Fruit fly (Drosophila melanogaster) whole organism, embryonic: ENCODE results near the gene Ak3.

ENCODE experiments used
- Aef1 ChIP-seq: fragments of 200-800 bp; sonication (Bioruptor generic); IDR thresholded peaks from 3 replicates; pipeline ENCODE4 v1.3.6; 2022; ENCODE audit warnings: missing biosample characterization, missing genetic modification characterization
- Atf-2 ChIP-seq: fragments of 200-800 bp; sonication (Bioruptor generic); optimal IDR thresholded peaks from 2 replicates; lab custom pipeline; 2016; ENCODE audit warnings: missing biosample characterization, missing genetic modification characterization
- CG10147 ChIP-seq: fragments of 200-800 bp; sonication (Bioruptor generic); optimal IDR thresholded peaks from 2 replicates; lab custom pipeline; 2019; ENCODE audit warnings: missing biosample characterization, mild to moderate bottlenecking, missing genetic modification characterization, moderate library complexity
- CG11093 ChIP-seq: fragments of 200-800 bp; sonication (Bioruptor generic); IDR thresholded peaks from 3 replicates; pipeline ENCODE4 v1.3.6; 2022; ENCODE audit warnings: missing biosample characterization, missing genetic modification characterization
- CG11696 ChIP-seq: fragments of 200-800 bp; sonication (Bioruptor generic); IDR thresholded peaks from 2 replicates; pipeline ENCODE4 v1.3.6; 2022; ENCODE audit warnings: missing biosample characterization, missing genetic modification characterization
- CG13424 ChIP-seq: fragments of 200-800 bp; sonication (Bioruptor generic); optimal IDR thresholded peaks from 2 replicates; lab custom pipeline; 2019; ENCODE audit warnings: missing biosample characterization, mild to moderate bottlenecking, missing genetic modification characterization, moderate library complexity
- CG13624 ChIP-seq: fragments of 200-800 bp; sonication (Bioruptor generic); optimal IDR thresholded peaks from 2 replicates; lab custom pipeline; 2016; ENCODE audit warnings: missing biosample characterization, missing genetic modification characterization
- CG14710 ChIP-seq: fragments of 200-800 bp; sonication (Bioruptor generic); optimal IDR thresholded peaks from 3 replicates; lab custom pipeline; 2019; ENCODE audit warnings: missing biosample characterization, mild to moderate bottlenecking, missing genetic modification characterization, moderate library complexity
- CG17912 ChIP-seq: fragments of 200-800 bp; sonication (Bioruptor generic); optimal IDR thresholded peaks from 2 replicates; lab custom pipeline; 2018; ENCODE audit warnings: missing biosample characterization, mild to moderate bottlenecking, missing genetic modification characterization
- CG18619 ChIP-seq: fragments of 200-800 bp; sonication (Bioruptor generic); optimal IDR thresholded peaks from 3 replicates; lab custom pipeline; 2017; ENCODE audit warnings: missing biosample characterization, mild to moderate bottlenecking, missing genetic modification characterization
- CG2129 ChIP-seq: fragments of 200-800 bp; sonication (Bioruptor generic); IDR thresholded peaks from 2 replicates; pipeline ENCODE4 v1.3.6; 2022; ENCODE audit warnings: missing biosample characterization, missing genetic modification characterization; ENCODE audit not compliant: partially characterized antibody
- CG2199 ChIP-seq: fragments of 200-800 bp; sonication (Bioruptor generic); IDR thresholded peaks from 3 replicates; pipeline ENCODE4 v1.3.6; 2022; ENCODE audit warnings: missing biosample characterization, missing genetic modification characterization
- CG30403 ChIP-seq: fragments of 200-800 bp; sonication (Bioruptor generic); optimal IDR thresholded peaks from 3 replicates; lab custom pipeline; 2016; ENCODE audit warnings: missing biosample characterization, missing genetic modification characterization
- CG30431 ChIP-seq: fragments of 200-800 bp; sonication (Bioruptor generic); optimal IDR thresholded peaks from 2 replicates; lab custom pipeline; 2017; ENCODE audit warnings: missing biosample characterization, missing genetic modification characterization
- CG42726 ChIP-seq: fragments of 200-800 bp; sonication (Bioruptor generic); IDR thresholded peaks from 2 replicates; pipeline ENCODE4 v1.3.6; 2022; ENCODE audit warnings: missing biosample characterization, missing genetic modification characterization; ENCODE audit not compliant: partially characterized antibody
- CG4854 ChIP-seq: fragments of 200-800 bp; sonication (Bioruptor generic); optimal IDR thresholded peaks from 2 replicates; lab custom pipeline; 2016; ENCODE audit warnings: missing biosample characterization, missing genetic modification characterization, inconsistent platforms
- CG6254 ChIP-seq: fragments of 200-800 bp; sonication (Bioruptor generic); optimal IDR thresholded peaks from 3 replicates; lab custom pipeline; 2017; ENCODE audit warnings: mild to moderate bottlenecking, missing biosample characterization, missing genetic modification reagents, missing genetic modification characterization
- CG6272 ChIP-seq: fragments of 200-800 bp; sonication (Bioruptor generic); IDR thresholded peaks from 2 replicates; pipeline ENCODE4 v1.3.6; 2022; ENCODE audit warnings: missing biosample characterization, missing genetic modification characterization
- CG6791 ChIP-seq: fragments of 200-800 bp; sonication (Bioruptor generic); IDR thresholded peaks from 3 replicates; pipeline ENCODE4 v1.3.6; 2022; ENCODE audit warnings: missing biosample characterization, missing genetic modification characterization; ENCODE audit not compliant: partially characterized antibody
- CG7556 ChIP-seq: fragments of 200-800 bp; sonication (Bioruptor generic); optimal IDR thresholded peaks from 2 replicates; lab custom pipeline; 2017; ENCODE audit warnings: missing biosample characterization, mild to moderate bottlenecking, missing genetic modification characterization
- CG7786 ChIP-seq: fragments of 200-800 bp; sonication (Bioruptor generic); optimal IDR thresholded peaks from 2 replicates; lab custom pipeline; 2016; ENCODE audit warnings: missing biosample characterization, missing genetic modification characterization
- CG9727 ChIP-seq: fragments of 200-800 bp; sonication (Bioruptor generic); optimal IDR thresholded peaks from 3 replicates; lab custom pipeline; 2017; ENCODE audit warnings: missing biosample characterization, mild to moderate bottlenecking, missing genetic modification characterization
- Dbx ChIP-seq: fragments of 200-800 bp; sonication (Bioruptor generic); IDR thresholded peaks from 3 replicates; pipeline ENCODE4 v1.3.6; 2022; ENCODE audit warnings: missing biosample characterization, missing genetic modification characterization
- Dip3 ChIP-seq: fragments of 200-800 bp; sonication (Bioruptor generic); optimal IDR thresholded peaks from 3 replicates; lab custom pipeline; 2016; ENCODE audit warnings: missing biosample characterization, missing genetic modification characterization
- Doc2 ChIP-seq: fragments of 200-800 bp; sonication (Bioruptor generic); IDR thresholded peaks from 2 replicates; pipeline ENCODE4 v1.3.6; 2022; ENCODE audit warnings: missing biosample characterization, missing genetic modification characterization
- ERR ChIP-seq: fragments of 200-800 bp; sonication (Bioruptor generic); optimal IDR thresholded peaks from 2 replicates; lab custom pipeline; 2016; ENCODE audit warnings: missing biosample characterization, missing genetic modification characterization
- Ets97D ChIP-seq: fragments of 200-800 bp; sonication (Bioruptor generic); optimal IDR thresholded peaks from 3 replicates; lab custom pipeline; 2016; ENCODE audit warnings: missing biosample characterization, missing genetic modification characterization
- Kr ChIP-seq: fragments of 200-800 bp; sonication (Bioruptor generic); optimal IDR thresholded peaks from 2 replicates; lab custom pipeline; 2017; ENCODE audit warnings: missing biosample characterization, mild to moderate bottlenecking, missing genetic modification characterization
- Lhr ChIP-seq: fragments of 200-800 bp; sonication (Bioruptor generic); optimal IDR thresholded peaks from 3 replicates; lab custom pipeline; 2017; ENCODE audit warnings: mild to moderate bottlenecking, missing biosample characterization, missing genetic modification reagents, missing genetic modification characterization
- MBD-R2 ChIP-seq: fragments of 200-800 bp; sonication (Bioruptor generic); IDR thresholded peaks from 2 replicates; pipeline ENCODE4 v1.3.6; 2022; ENCODE audit warnings: missing biosample characterization, missing genetic modification characterization
- Myb ChIP-seq: fragments of 200-800 bp; sonication (Bioruptor generic); optimal IDR thresholded peaks from 2 replicates; lab custom pipeline; 2016; ENCODE audit warnings: missing biosample characterization, missing genetic modification characterization
- Rx ChIP-seq: fragments of 200-800 bp; sonication (Bioruptor generic); IDR thresholded peaks from 2 replicates; pipeline ENCODE4 v1.3.6; 2022; ENCODE audit warnings: missing biosample characterization, missing genetic modification characterization
- abd-A ChIP-seq: fragments of 200-800 bp; sonication (Bioruptor generic); optimal IDR thresholded peaks from 3 replicates; lab custom pipeline; 2019; ENCODE audit warnings: missing biosample characterization, mild to moderate bottlenecking, missing genetic modification characterization, moderate library complexity
- ac ChIP-seq: fragments of 200-800 bp; sonication (Bioruptor generic); optimal IDR thresholded peaks from 3 replicates; lab custom pipeline; 2017; ENCODE audit warnings: missing biosample characterization, mild to moderate bottlenecking, missing genetic modification characterization
- bbx ChIP-seq: fragments of 200-800 bp; sonication (Bioruptor generic); IDR thresholded peaks from 2 replicates; pipeline ENCODE4 v1.3.6; 2022; ENCODE audit warnings: missing biosample characterization, missing genetic modification characterization; ENCODE audit not compliant: partially characterized antibody
- bcd ChIP-seq: fragments of 200-800 bp; sonication (Bioruptor generic); optimal IDR thresholded peaks from 2 replicates; lab custom pipeline; 2017; ENCODE audit warnings: missing biosample characterization, mild to moderate bottlenecking, missing genetic modification characterization
- crc ChIP-seq: fragments of 200-800 bp; sonication (Bioruptor generic); optimal IDR thresholded peaks from 2 replicates; lab custom pipeline; 2016; ENCODE audit warnings: missing biosample characterization, missing genetic modification characterization
- danr ChIP-seq: fragments of 200-800 bp; sonication (Bioruptor generic); IDR thresholded peaks from 2 replicates; pipeline ENCODE4 v1.3.6; 2022; ENCODE audit warnings: missing biosample characterization, missing genetic modification characterization
- dati ChIP-seq: fragments of 200-800 bp; sonication (Bioruptor generic); IDR thresholded peaks from 2 replicates; pipeline ENCODE4 v1.3.6; 2022; ENCODE audit warnings: missing biosample characterization, missing genetic modification characterization
- fd102C ChIP-seq: fragments of 200-800 bp; sonication (Bioruptor generic); optimal IDR thresholded peaks from 2 replicates; lab custom pipeline; 2018; ENCODE audit warnings: missing biosample characterization, mild to moderate bottlenecking, missing genetic modification characterization, moderate library complexity
- fru ChIP-seq: fragments of >200 bp; optimal IDR thresholded peaks from 2 replicates; lab custom pipeline; 2017
- ftz-f1 ChIP-seq: fragments of 200-800 bp; sonication (Bioruptor generic); optimal IDR thresholded peaks from 2 replicates; lab custom pipeline; 2016; ENCODE audit warnings: missing biosample characterization, missing genetic modification characterization
- grau ChIP-seq: fragments of 200-800 bp; optimal IDR thresholded peaks from 3 replicates; lab custom pipeline; 2019; ENCODE audit warnings: missing biosample characterization, mild to moderate bottlenecking, missing genetic modification characterization, moderate library complexity
- hbn ChIP-seq: fragments of 200-800 bp; sonication (Bioruptor generic); IDR thresholded peaks from 2 replicates; pipeline ENCODE4 v1.3.6; 2022; ENCODE audit warnings: missing biosample characterization, missing genetic modification characterization; ENCODE audit not compliant: partially characterized antibody
- hth ChIP-seq: fragments of >200 bp; optimal IDR thresholded peaks from 2 replicates; lab custom pipeline; 2017; ENCODE audit warnings: inconsistent platforms
- nau ChIP-seq: fragments of 200-800 bp; sonication (Bioruptor generic); optimal IDR thresholded peaks from 3 replicates; lab custom pipeline; 2017; ENCODE audit warnings: missing biosample characterization, mild to moderate bottlenecking, missing genetic modification characterization, missing genetic modification reagents
- nerfin-1 ChIP-seq: fragments of 200-800 bp; sonication (Bioruptor generic); optimal IDR thresholded peaks from 3 replicates; lab custom pipeline; 2019; ENCODE audit warnings: missing biosample characterization, mild to moderate bottlenecking, missing genetic modification characterization, moderate library complexity
- toy ChIP-seq: fragments of 200-800 bp; sonication (Bioruptor generic); IDR thresholded peaks from 2 replicates; pipeline ENCODE4 v1.3.6; 2022; ENCODE audit warnings: missing biosample characterization, missing genetic modification characterization
- ttk ChIP-seq: fragments of 200-800 bp; sonication (Bioruptor generic); IDR thresholded peaks from 2 replicates; pipeline ENCODE4 v2.1.2; 2022; ENCODE audit warnings: missing biosample characterization, missing genetic modification characterization
- usp ChIP-seq: fragments of >200 bp; optimal IDR thresholded peaks from 2 replicates; lab custom pipeline; 2017; ENCODE audit warnings: missing biosample characterization, missing genetic modification characterization
- zf30C ChIP-seq: fragments of 200-800 bp; sonication (Bioruptor generic); optimal IDR thresholded peaks from 3 replicates; lab custom pipeline; 2018; ENCODE audit warnings: missing biosample characterization, mild to moderate bottlenecking, missing genetic modification characterization

Gene Ak3

DNA sequence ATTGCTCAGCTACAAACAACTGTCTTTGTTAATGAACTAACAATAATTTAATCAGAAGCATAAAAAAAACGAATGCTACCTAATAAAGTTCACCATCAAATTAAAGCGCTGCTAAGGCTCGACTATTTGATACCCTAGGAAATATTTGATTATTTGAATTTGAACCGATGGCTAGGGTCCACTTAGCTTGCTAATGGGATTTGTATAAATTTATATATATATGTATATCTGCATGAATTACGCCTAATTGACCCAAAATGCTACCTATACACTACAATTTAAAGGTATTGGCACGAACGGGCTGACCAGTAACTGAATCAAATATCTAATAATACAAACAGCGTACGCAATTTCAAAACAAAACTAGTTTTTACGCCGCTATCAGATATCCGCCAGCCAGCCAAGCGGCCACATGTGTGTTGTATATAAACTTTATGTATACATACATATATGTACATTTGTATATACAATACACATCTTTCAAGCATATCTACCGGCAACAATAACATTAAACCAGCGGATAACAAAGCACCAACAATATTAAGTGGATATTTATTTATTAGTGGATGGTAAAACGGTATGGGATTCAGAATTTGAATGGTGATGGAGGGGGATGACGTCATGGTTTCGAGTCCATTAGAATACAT, 5.2 kb downstream of the Ak3 start (continued):
- TF ChIP-seq ttk (GFP tag; lab: Robert Waterston, UW) (peak; percentile 74), CG10147 (GFP tag; lab: Kevin White, UChicago) (peak; percentile 82), bcd (GFP tag; lab: Kevin White, UChicago) (peak; percentile 80), ftz-f1 (GFP tag; lab: Kevin White, UChicago) (no peak), hth (no peak), abd-A (tag; lab: Kevin White, UChicago) (peak; percentile 82), CG6254 (GFP tag; lab: Kevin White, UChicago) (peak; percentile 44), Myb (GFP tag; lab: Kevin White, UChicago) (no peak), Lhr (GFP tag; lab: Kevin White, UChicago) (no peak), CG13424 (peak; percentile 76), CG13624 (peak; percentile 34), CG11696 (GFP tag; lab: Robert Waterston, UW) (peak; percentile 70), dati (GFP tag; lab: Robert Waterston, UW) (peak; percentile 62; the same call in 1 of the 2 replicates), Doc2 (peak; percentile 46), CG2129 (no peak), CG2199 (GFP tag; lab: Robert Waterston, UW) (no peak), hbn (GFP tag; lab: Robert Waterston, UW) (no peak), CG7786 (no peak), Dip3 (GFP tag; lab: Kevin White, UChicago) (no peak), Rx (GFP tag; lab: Robert Waterston, UW) (peak; percentile 67), CG17912 (GFP tag; lab: Kevin White, UChicago) (no peak), fru (lab: Kevin White, UChicago) (no peak), CG18619 (peak; percentile 49), grau (peak; percentile 75), nerfin-1 (tag; lab: Kevin White, UChicago) (peak; percentile 54), Ets97D (GFP tag; lab: Kevin White, UChicago) (peak; percentile 16), Atf-2 (GFP tag; lab: Kevin White, UChicago) (no peak), fd102C (no peak), CG42726 (no peak), CG4854 (GFP tag; lab: Kevin White, UChicago) (peak; percentile 31), ac (no peak), CG6791 (GFP tag; lab: Robert Waterston, UW) (no peak), CG30431 (no peak), bbx (no peak), crc (no peak), CG30403 (GFP tag; lab: Kevin White, UChicago) (peak; percentile 62), toy (GFP tag; lab: Robert Waterston, UW) (peak; percentile 71; the same call in 1 of the 2 replicates), ERR (GFP tag; lab: Kevin White, UChicago) (no peak), CG11093 (GFP tag; lab: Robert Waterston, UW) (peak; percentile 59; the same call in 1 of the 3 replicates), CG6272 (GFP tag; lab: Robert Waterston, UW) (peak; percentile 72), CG9727 (peak; percentile 77), usp (GFP tag; lab: Kevin White, UChicago) (no peak), CG7556 (GFP tag; lab: Kevin White, UChicago) (peak; percentile 60), MBD-R2 (GFP tag; lab: Robert Waterston, UW) (peak; percentile 41; the same call in 1 of the 2 replicates), Dbx (GFP tag; lab: Robert Waterston, UW) (peak; percentile 82; the same call in 2 of the 3 replicates), Kr (no peak), CG14710 (tag; lab: Kevin White, UChicago) (peak; percentile 15), danr (peak; percentile 74), nau (GFP tag; lab: Kevin White, UChicago) (peak; percentile 20), Aef1 (GFP tag; lab: Robert Waterston, UW) (peak; percentile 80), zf30C (GFP tag; lab: Kevin White, UChicago) (no peak)
